Worm (Caenorhabditis elegans) whole organism, mixed stage, embryonic: Measurements from ENCODE around the gene fbxb-112.

ENCODE experiments used
- hlh-1 ChIP-seq: fragments of 150-350 bp; optimal IDR thresholded peaks from 2 replicates; lab custom pipeline; 2014; ENCODE audit warnings: missing biosample characterization, missing genetic modification reagents, missing genetic modification characterization
- mab-5 ChIP-seq: fragments of 150-350 bp; optimal IDR thresholded peaks from 2 replicates; lab custom pipeline; 2014; ENCODE audit warnings: missing biosample characterization, missing genetic modification characterization
- nhr-28 ChIP-seq: fragments of 150-350 bp; optimal IDR thresholded peaks from 2 replicates; lab custom pipeline; 2014; ENCODE audit warnings: missing biosample characterization, missing genetic modification characterization
- nhr-76 ChIP-seq: sonication (generic microtip); optimal IDR thresholded peaks from 2 replicates; lab custom pipeline; 2017; ENCODE audit warnings: missing biosample characterization, missing genetic modification characterization
- pha-4 ChIP-seq: fragments of 150-350 bp; optimal IDR thresholded peaks from 2 replicates; lab custom pipeline; 2018; ENCODE audit warnings: missing biosample characterization, missing genetic modification reagents, missing genetic modification characterization
- unc-39 ChIP-seq: fragments of 150-350 bp; optimal IDR thresholded peaks from 2 replicates; lab custom pipeline; 2014; ENCODE audit warnings: missing biosample characterization, missing genetic modification characterization
- zip-8 ChIP-seq: fragments of 150-350 bp; optimal IDR thresholded peaks from 2 replicates; lab custom pipeline; 2014; ENCODE audit warnings: missing biosample characterization, missing genetic modification characterization

ce11 chrII:3461586-3461985, 29.3 kb upstream of the fbxb-112 start, which contains the start of gene C16C8.8:
- no peak for TF ChIP-seq hlh-1 (tag; lab: Kevin White, UChicago)
- TF ChIP-seq nhr-76 (tag; lab: Kevin White, UChicago): no peak
- TF ChIP-seq unc-39 (tag; lab: Kevin White, UChicago): no peak
- no peak for TF ChIP-seq mab-5 (tag; lab: Kevin White, UChicago)
- no peak for TF ChIP-seq zip-8 (tag; lab: Kevin White, UChicago)
- TF ChIP-seq nhr-28 (tag; lab: Kevin White, UChicago): no peak
- TF ChIP-seq pha-4: no peak
